Worm (Caenorhabditis elegans) whole organism, mixed stage, embryonic: ENCODE results near the gene lido-12.

Experiments
- blmp-1 ChIP-seq: fragments of 150-350 bp; optimal IDR thresholded peaks from 2 replicates; lab custom pipeline; 2014; ENCODE audit warnings: missing biosample characterization, missing genetic modification characterization
- hlh-1 ChIP-seq: fragments of 150-350 bp; optimal IDR thresholded peaks from 2 replicates; lab custom pipeline; 2014; ENCODE audit warnings: missing biosample characterization, missing genetic modification reagents, missing genetic modification characterization
- lin-13 ChIP-seq: fragments of 150-350 bp; optimal IDR thresholded peaks from 2 replicates; lab custom pipeline; 2014; ENCODE audit warnings: missing biosample characterization, missing genetic modification characterization
- lsy-2 ChIP-seq: fragments of 150-350 bp; optimal IDR thresholded peaks from 2 replicates; lab custom pipeline; 2014; ENCODE audit warnings: missing biosample characterization, missing genetic modification characterization
- mab-5 ChIP-seq: fragments of 150-350 bp; optimal IDR thresholded peaks from 2 replicates; lab custom pipeline; 2014; ENCODE audit warnings: missing biosample characterization, missing genetic modification characterization
- mep-1 ChIP-seq: fragments of 150-350 bp; optimal IDR thresholded peaks from 2 replicates; lab custom pipeline; 2017; ENCODE audit warnings: missing biosample characterization, missing genetic modification reagents, missing genetic modification characterization, inconsistent platforms
- nhr-12 ChIP-seq: fragments of 150-350 bp; optimal IDR thresholded peaks from 2 replicates; lab custom pipeline; 2014; ENCODE audit warnings: missing biosample characterization, missing genetic modification characterization
- sptf-1 ChIP-seq: sonication (generic microtip); optimal IDR thresholded peaks from 2 replicates; lab custom pipeline; 2017; ENCODE audit warnings: mild to moderate bottlenecking, missing genetic modification characterization, moderate library complexity, missing compliant biosample characterization
- unc-39 ChIP-seq: fragments of 150-350 bp; optimal IDR thresholded peaks from 2 replicates; lab custom pipeline; 2014; ENCODE audit warnings: missing biosample characterization, missing genetic modification characterization

ce11 chrII:2987122-2987556 lies 18.5 kb upstream of the lido-12 start:
- TF ChIP-seq hlh-1 (no peak), lin-13 (tag; lab: Kevin White, UChicago) (no peak), blmp-1 (no peak), mab-5 (tag; lab: Kevin White, UChicago) (no peak), unc-39 (no peak), mep-1 (tag; lab: Kevin White, UChicago) (no peak), sptf-1 (no peak), lsy-2 (tag; lab: Kevin White, UChicago) (no peak), nhr-12 (tag; lab: Kevin White, UChicago) (no peak)
